Worm (Caenorhabditis elegans) whole organism, midembryonic: ENCODE measurements around the gene srj-57.

ENCODE experiments used
- T22C8.4 ChIP-seq: fragments of 200-800 bp; sonication (Bioruptor generic); IDR thresholded peaks from 2 replicates; pipeline ENCODE4 v1.3.6; 2022; ENCODE audit warnings: missing genetic modification characterization, missing compliant biosample characterization
- cog-1 ChIP-seq: sonication (generic microtip); optimal IDR thresholded peaks from 2 replicates; lab custom pipeline; 2016; ENCODE audit warnings: missing genetic modification characterization, missing compliant biosample characterization
- flt-1 ChIP-seq: fragments of 200-800 bp; sonication (Bioruptor generic); IDR thresholded peaks from 2 replicates; pipeline ENCODE4 v1.3.6; 2022; ENCODE audit warnings: missing genetic modification characterization, missing compliant biosample characterization
- klf-2 ChIP-seq: fragments of 200-800 bp; sonication (Bioruptor generic); conservative IDR thresholded peaks from 2 replicates; pipeline ENCODE4 v1.3.6; 2022; ENCODE audit warnings: missing genetic modification reagents, missing genetic modification characterization, missing compliant biosample characterization
- med-1 ChIP-seq: sonication (generic microtip); optimal IDR thresholded peaks from 2 replicates; lab custom pipeline; 2017; ENCODE audit warnings: missing genetic modification characterization, mild to moderate bottlenecking, missing compliant biosample characterization, antibody characterized with exemption, missing genetic modification reagents; ENCODE audit not compliant: insufficient read depth
- ref-1 ChIP-seq: fragments of 200-800 bp; sonication (Bioruptor generic); conservative IDR thresholded peaks from 2 replicates; pipeline ENCODE4 v1.3.6; 2022; ENCODE audit warnings: missing genetic modification reagents, missing genetic modification characterization, missing compliant biosample characterization
- tab-1 ChIP-seq: fragments of 200-800 bp; sonication (Bioruptor generic); IDR thresholded peaks from 2 replicates; pipeline ENCODE4 v1.3.6; 2022; ENCODE audit warnings: missing genetic modification characterization, missing compliant biosample characterization
- ztf-23 ChIP-seq: fragments of 200-800 bp; sonication (Bioruptor generic); IDR thresholded peaks from 2 replicates; pipeline ENCODE4 v1.3.6; 2022; ENCODE audit warnings: missing genetic modification reagents, missing genetic modification characterization, missing compliant biosample characterization
- ztf-29 ChIP-seq: fragments of 200-800 bp; sonication (Bioruptor generic); IDR thresholded peaks from 2 replicates; pipeline ENCODE4 v1.3.6; 2022; ENCODE audit warnings: missing genetic modification reagents, missing genetic modification characterization, missing compliant biosample characterization

DNA sequence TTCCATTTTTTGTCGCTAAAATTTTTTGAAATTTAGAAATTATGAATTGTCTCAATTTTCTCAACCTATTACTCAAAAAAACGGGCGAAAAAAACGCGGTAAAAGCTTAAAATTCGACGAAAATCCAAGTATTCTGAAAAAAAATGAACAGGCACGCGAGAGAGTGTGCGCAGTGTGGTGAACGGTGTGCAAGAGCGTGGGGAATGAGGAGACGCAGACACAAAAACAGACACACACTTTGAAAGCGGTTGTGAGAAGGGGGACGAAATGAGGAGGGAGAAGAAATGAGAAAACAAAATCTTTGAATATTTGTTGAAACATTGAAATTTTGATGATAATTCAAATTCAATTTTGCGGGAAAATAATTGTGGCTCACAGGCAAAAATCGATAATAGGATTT, 28.6 kb downstream of the srj-57 start, which contains the start of gene T03D3.5:
- TF ChIP-seq ztf-23 (GFP tag; lab: Robert Waterston, UW) (no peak), flt-1 (GFP tag; lab: Robert Waterston, UW) (no peak), T22C8.4 (no peak), klf-2 (no peak), ref-1 (no peak), med-1 (GFP tag; lab: Kevin White, UChicago) (no peak), ztf-29 (GFP tag; lab: Robert Waterston, UW) (no peak), tab-1 (no peak), cog-1 (no peak)
